Fruit fly (Drosophila melanogaster) whole organism, embryonic: ENCODE results near the gene CG3566.

Source experiments
- Antp ChIP-seq: fragments of 200-800 bp; sonication (Bioruptor generic); optimal IDR thresholded peaks from 3 replicates; lab custom pipeline; 2016; ENCODE audit warnings: missing biosample characterization, missing genetic modification characterization
- Blimp-1 ChIP-seq: fragments of 200-800 bp; sonication (Bioruptor generic); optimal IDR thresholded peaks from 3 replicates; lab custom pipeline; 2018; ENCODE audit warnings: missing biosample characterization, missing genetic modification characterization, mild to moderate bottlenecking, moderate library complexity, missing genetic modification reagents
- CG11695 ChIP-seq: fragments of 200-800 bp; sonication (Bioruptor generic); IDR thresholded peaks from 3 replicates; pipeline ENCODE4 v1.3.6; 2022; ENCODE audit warnings: missing biosample characterization, missing genetic modification characterization
- CG12744 ChIP-seq: fragments of 200-800 bp; sonication (Bioruptor generic); optimal IDR thresholded peaks from 2 replicates; lab custom pipeline; 2016; ENCODE audit warnings: missing biosample characterization, missing genetic modification characterization
- CG14667 ChIP-seq: fragments of 200-800 bp; sonication (Bioruptor generic); IDR thresholded peaks from 2 replicates; pipeline ENCODE4 v1.3.6; 2022; ENCODE audit warnings: missing biosample characterization, missing genetic modification characterization
- CG14710 ChIP-seq: fragments of 200-800 bp; sonication (Bioruptor generic); optimal IDR thresholded peaks from 3 replicates; lab custom pipeline; 2019; ENCODE audit warnings: missing biosample characterization, mild to moderate bottlenecking, missing genetic modification characterization, moderate library complexity
- CG14965 ChIP-seq: fragments of 200-800 bp; sonication (Bioruptor generic); optimal IDR thresholded peaks from 2 replicates; lab custom pipeline; 2016; ENCODE audit warnings: missing biosample characterization, missing genetic modification characterization, borderline replicate concordance
- CG15073 ChIP-seq: fragments of 200-800 bp; sonication (Bioruptor generic); optimal IDR thresholded peaks from 2 replicates; lab custom pipeline; 2016; ENCODE audit warnings: missing biosample characterization, missing genetic modification characterization
- CG17328 ChIP-seq: fragments of 200-800 bp; sonication (Bioruptor generic); IDR thresholded peaks from 2 replicates; pipeline ENCODE4 v1.3.6; 2022; ENCODE audit warnings: missing biosample characterization, missing genetic modification characterization
- CG17361 ChIP-seq: fragments of 200-800 bp; sonication (Bioruptor generic); IDR thresholded peaks from 3 replicates; pipeline ENCODE4 v1.3.6; 2022; ENCODE audit warnings: missing biosample characterization, missing genetic modification characterization
- CG18011 ChIP-seq: fragments of 200-800 bp; sonication (Bioruptor generic); optimal IDR thresholded peaks from 2 replicates; lab custom pipeline; 2017; ENCODE audit warnings: missing biosample characterization, missing genetic modification characterization, mild to moderate bottlenecking, moderate library complexity, missing genotype
- CG1832 ChIP-seq: fragments of 200-800 bp; sonication (Bioruptor generic); optimal IDR thresholded peaks from 2 replicates; lab custom pipeline; 2017; ENCODE audit warnings: missing biosample characterization, mild to moderate bottlenecking, missing genetic modification characterization, inconsistent platforms
- CG30403 ChIP-seq: fragments of 200-800 bp; sonication (Bioruptor generic); optimal IDR thresholded peaks from 3 replicates; lab custom pipeline; 2016; ENCODE audit warnings: missing biosample characterization, missing genetic modification characterization
- CG31441 ChIP-seq: fragments of 200-800 bp; sonication (Bioruptor generic); IDR thresholded peaks from 2 replicates; pipeline ENCODE4 v1.3.6; 2022; ENCODE audit warnings: missing biosample characterization, missing genetic modification characterization
- CG33213 ChIP-seq: fragments of 200-800 bp; sonication (Bioruptor generic); optimal IDR thresholded peaks from 3 replicates; lab custom pipeline; 2016; ENCODE audit warnings: missing biosample characterization, missing genetic modification characterization
- CG42726 ChIP-seq: fragments of 200-800 bp; sonication (Bioruptor generic); IDR thresholded peaks from 2 replicates; pipeline ENCODE4 v1.3.6; 2022; ENCODE audit warnings: missing biosample characterization, missing genetic modification characterization; ENCODE audit not compliant: partially characterized antibody
- CG4328 ChIP-seq: fragments of 200-800 bp; sonication (Bioruptor generic); optimal IDR thresholded peaks from 3 replicates; lab custom pipeline; 2017; ENCODE audit warnings: missing biosample characterization, missing genetic modification reagents, missing genetic modification characterization
- CG4360 ChIP-seq: fragments of 200-800 bp; sonication (Bioruptor generic); IDR thresholded peaks from 2 replicates; pipeline ENCODE4 v1.3.6; 2022; ENCODE audit warnings: missing biosample characterization, missing genetic modification characterization
- CG6683 ChIP-seq: fragments of 200-800 bp; sonication (Bioruptor generic); optimal IDR thresholded peaks from 2 replicates; lab custom pipeline; 2017; ENCODE audit warnings: missing biosample characterization, mild to moderate bottlenecking, missing genetic modification characterization, missing genetic modification reagents
- CG7372 ChIP-seq: fragments of 200-800 bp; sonication (Bioruptor generic); IDR thresholded peaks from 2 replicates; pipeline ENCODE4 v1.3.6; 2022; ENCODE audit warnings: missing biosample characterization, missing genetic modification characterization
- CG8944 ChIP-seq: fragments of 200-800 bp; sonication (Bioruptor generic); optimal IDR thresholded peaks from 3 replicates; lab custom pipeline; 2016; ENCODE audit warnings: missing biosample characterization, missing genetic modification characterization
- Camta ChIP-seq: fragments of 200-800 bp; sonication (Bioruptor generic); optimal IDR thresholded peaks from 2 replicates; lab custom pipeline; 2016; ENCODE audit warnings: missing biosample characterization, missing genetic modification characterization
- CrebB ChIP-seq: fragments of 200-800 bp; sonication (Bioruptor generic); optimal IDR thresholded peaks from 3 replicates; lab custom pipeline; 2018; ENCODE audit warnings: missing biosample characterization, mild to moderate bottlenecking, missing genetic modification characterization
- Dfd ChIP-seq, 2 experiments: fragments of >200 bp; optimal IDR thresholded peaks; 2 replicates each; lab custom pipeline; 2017; ENCODE audit warnings: missing biosample characterization in 2 of 2, missing genetic modification characterization in 2 of 2
- Dip2 ChIP-seq: fragments of 200-800 bp; sonication (Bioruptor generic); IDR thresholded peaks from 2 replicates; pipeline ENCODE4 v1.3.6; 2022; ENCODE audit warnings: missing biosample characterization, missing genetic modification characterization
- E2f2 ChIP-seq: fragments of 200-800 bp; sonication (Bioruptor generic); IDR thresholded peaks from 2 replicates; pipeline ENCODE4 v1.3.6; 2022; ENCODE audit warnings: missing biosample characterization, missing genetic modification characterization
- Ets65A ChIP-seq: fragments of 200-800 bp; sonication (Bioruptor generic); peaks from one replicate; lab custom pipeline; 2016; ENCODE audit warnings: missing biosample characterization, missing genetic modification characterization
- Gsc ChIP-seq: fragments of 200-800 bp; sonication (Bioruptor generic); IDR thresholded peaks from 2 replicates; pipeline ENCODE4 v1.3.6; 2022; ENCODE audit warnings: missing biosample characterization, missing genetic modification characterization
- Nf-YA ChIP-seq: fragments of 200-800 bp; sonication (Bioruptor generic); IDR thresholded peaks from 2 replicates; pipeline ENCODE4 v1.3.6; 2022; ENCODE audit warnings: missing biosample characterization, missing genetic modification characterization
- Optix ChIP-seq: fragments of 200-800 bp; sonication (Bioruptor generic); IDR thresholded peaks from 3 replicates; pipeline ENCODE4 v1.3.6; 2022; ENCODE audit warnings: missing biosample characterization, missing genetic modification characterization
- Ptx1 ChIP-seq: fragments of 200-800 bp; sonication (Bioruptor generic); IDR thresholded peaks from 2 replicates; pipeline ENCODE4 v1.3.6; 2022; ENCODE audit warnings: missing biosample characterization, missing genetic modification characterization
- Sox100B ChIP-seq: fragments of 200-800 bp; sonication (Bioruptor generic); optimal IDR thresholded peaks from 3 replicates; lab custom pipeline; 2018; ENCODE audit warnings: missing biosample characterization, mild to moderate bottlenecking, missing genetic modification characterization
- Xrp1 ChIP-seq: fragments of 200-800 bp; sonication (Bioruptor generic); IDR thresholded peaks from 2 replicates; pipeline ENCODE4 v1.3.6; 2022; ENCODE audit warnings: missing biosample characterization, missing genetic modification characterization
- bab2 ChIP-seq: fragments of 200-800 bp; sonication (Bioruptor generic); optimal IDR thresholded peaks from 2 replicates; lab custom pipeline; 2016; ENCODE audit warnings: missing biosample characterization, missing genetic modification characterization
- cato ChIP-seq: fragments of 200-800 bp; sonication (Bioruptor generic); optimal IDR thresholded peaks from 2 replicates; lab custom pipeline; 2016; ENCODE audit warnings: missing biosample characterization, missing genetic modification characterization, borderline replicate concordance
- chinmo ChIP-seq: fragments of 200-800 bp; sonication (Bioruptor generic); IDR thresholded peaks from 4 replicates; pipeline ENCODE4 v1.3.6; 2022; ENCODE audit warnings: missing biosample characterization, missing genetic modification characterization; ENCODE audit not compliant: partially characterized antibody
- corto ChIP-seq: fragments of 200-800 bp; sonication (Bioruptor generic); optimal IDR thresholded peaks from 2 replicates; lab custom pipeline; 2016; ENCODE audit warnings: missing biosample characterization, mild to moderate bottlenecking, missing genetic modification characterization, moderate library complexity
- disco-r ChIP-seq: fragments of 200-800 bp; sonication (Bioruptor generic); optimal IDR thresholded peaks from 2 replicates; lab custom pipeline; 2016; ENCODE audit warnings: missing biosample characterization, missing genetic modification characterization
- gsb-n ChIP-seq: fragments of 200-800 bp; sonication (Bioruptor generic); optimal IDR thresholded peaks from 3 replicates; lab custom pipeline; 2018; ENCODE audit warnings: missing biosample characterization, mild to moderate bottlenecking, missing genetic modification characterization
- jumu ChIP-seq: fragments of 200-800 bp; sonication (Bioruptor generic); optimal IDR thresholded peaks from 3 replicates; lab custom pipeline; 2016; ENCODE audit warnings: missing biosample characterization, missing genetic modification characterization
- ken ChIP-seq: fragments of 200-800 bp; sonication (Bioruptor generic); IDR thresholded peaks from 3 replicates; pipeline ENCODE4 v1.3.6; 2022; ENCODE audit warnings: missing biosample characterization, missing genetic modification characterization
- lmd ChIP-seq: fragments of 200-800 bp; sonication (Bioruptor generic); IDR thresholded peaks from 2 replicates; pipeline ENCODE4 v1.3.6; 2022; ENCODE audit warnings: missing biosample characterization, missing genetic modification characterization
- mld ChIP-seq: fragments of 200-800 bp; sonication (Bioruptor generic); IDR thresholded peaks from 3 replicates; pipeline ENCODE4 v1.3.6; 2022; ENCODE audit warnings: missing biosample characterization, missing genetic modification characterization; ENCODE audit not compliant: partially characterized antibody
- nau ChIP-seq: fragments of 200-800 bp; sonication (Bioruptor generic); optimal IDR thresholded peaks from 3 replicates; lab custom pipeline; 2017; ENCODE audit warnings: missing biosample characterization, mild to moderate bottlenecking, missing genetic modification characterization, missing genetic modification reagents
- org-1 ChIP-seq: fragments of 200-800 bp; sonication (Bioruptor generic); optimal IDR thresholded peaks from 2 replicates; lab custom pipeline; 2017; ENCODE audit warnings: missing biosample characterization, missing genetic modification characterization
- peb ChIP-seq: fragments of 200-800 bp; sonication (Bioruptor generic); IDR thresholded peaks from 2 replicates; pipeline ENCODE4 v1.3.6; 2022; ENCODE audit warnings: missing biosample characterization, missing genetic modification characterization
- phol ChIP-seq: fragments of 200-800 bp; sonication (Bioruptor generic); optimal IDR thresholded peaks from 3 replicates; lab custom pipeline; 2018; ENCODE audit warnings: missing biosample characterization, mild to moderate bottlenecking, missing genetic modification characterization, moderate library complexity
- prd ChIP-seq, 3 experiments: fragments of >200 bp in 2 of 3; fragments of 200-800 bp in 1 of 3; sonication (Bioruptor generic) in 1 of 3; optimal IDR thresholded peaks in 2 of 3; IDR thresholded peaks in 1 of 3; 2 replicates in 2 of 3; 3 replicates in 1 of 3; pipeline versions ENCODE4 v1.3.6 to Lab custom; 2017 to 2022; ENCODE audit warnings: missing biosample characterization in 1 of 3, missing genetic modification characterization in 1 of 3
- run ChIP-seq: fragments of 200-800 bp; sonication (Bioruptor generic); optimal IDR thresholded peaks from 3 replicates; lab custom pipeline; 2018; ENCODE audit warnings: missing biosample characterization, mild to moderate bottlenecking, missing genetic modification characterization
- toy ChIP-seq: fragments of 200-800 bp; sonication (Bioruptor generic); IDR thresholded peaks from 2 replicates; pipeline ENCODE4 v1.3.6; 2022; ENCODE audit warnings: missing biosample characterization, missing genetic modification characterization
- zf30C ChIP-seq: fragments of 200-800 bp; sonication (Bioruptor generic); optimal IDR thresholded peaks from 3 replicates; lab custom pipeline; 2018; ENCODE audit warnings: missing biosample characterization, mild to moderate bottlenecking, missing genetic modification characterization

Gene CG3566

dm6 chrX:6287842-6288241 lies 11.3 kb upstream of the CG3566 start, which contains the start of the genes Top3beta and wuho (continued):
- TF ChIP-seq peb (GFP tag; lab: Robert Waterston, UW), result no peak
- no peak for TF ChIP-seq prd (optimal IDR thresholded peaks at IDR 0.05; lab: Kevin White, UChicago)
- 0 out of 3 replicates have a peak, but pooled peaks have one; percentile 35 for TF ChIP-seq prd (GFP tag; IDR thresholded peaks at IDR 0.05; lab: Robert Waterston, UW)
- no peak for TF ChIP-seq Xrp1 (GFP tag; lab: Robert Waterston, UW)
- peak; percentile 25 for TF ChIP-seq CG18011 (GFP tag; lab: Kevin White, UChicago)
- TF ChIP-seq CG31441, result no peak
- TF ChIP-seq CG4360 (GFP tag; lab: Robert Waterston, UW), result no peak
- no peak for TF ChIP-seq CG1832
- TF ChIP-seq cato (GFP tag; lab: Kevin White, UChicago), result no peak
- no peak for TF ChIP-seq Sox100B (GFP tag; lab: Kevin White, UChicago)
- peak; percentile 58 for TF ChIP-seq jumu (GFP tag; lab: Kevin White, UChicago)
- peak; percentile 56 for TF ChIP-seq phol (tag; lab: Kevin White, UChicago)
- TF ChIP-seq CG17328 (GFP tag; lab: Robert Waterston, UW), result no peak
- TF ChIP-seq mld (GFP tag; lab: Robert Waterston, UW), result peak; percentile 83
- peak; percentile 9 for TF ChIP-seq org-1 (GFP tag; lab: Kevin White, UChicago)
- TF ChIP-seq CG14965 (GFP tag; lab: Kevin White, UChicago), result no peak
- TF ChIP-seq nau (GFP tag; lab: Kevin White, UChicago), result no peak
- TF ChIP-seq CG30403 (GFP tag; lab: Kevin White, UChicago), result peak; percentile 36
- TF ChIP-seq run, result peak; percentile 35
- no peak for TF ChIP-seq CG7372 (GFP tag; lab: Robert Waterston, UW)
- no peak for TF ChIP-seq Blimp-1
- TF ChIP-seq Gsc (GFP tag; lab: Robert Waterston, UW), result no peak
- TF ChIP-seq gsb-n (tag; lab: Kevin White, UChicago), result peak; percentile 93
- peak; percentile 49 for TF ChIP-seq E2f2 (GFP tag; lab: Robert Waterston, UW)
- TF ChIP-seq CG15073, result no peak
- peak; percentile 21 for TF ChIP-seq Camta (GFP tag; lab: Kevin White, UChicago)
- TF ChIP-seq chinmo (GFP tag; lab: Robert Waterston, UW), result peak; percentile 85; the same call in 2 of the 4 replicates
- peak; percentile 81 for TF ChIP-seq CG33213 (GFP tag; lab: Kevin White, UChicago)
- TF ChIP-seq CrebB (tag; lab: Kevin White, UChicago), result peak; percentile 41
- peak; percentile 90 for TF ChIP-seq Ets65A
- no peak for TF ChIP-seq Optix (GFP tag; lab: Robert Waterston, UW)
- TF ChIP-seq CG42726 (GFP tag; lab: Robert Waterston, UW), result peak; percentile 47; the same call in 1 of the 2 replicates
- TF ChIP-seq Dfd (GFP tag; optimal IDR thresholded peaks at IDR 0.05; lab: Kevin White, UChicago), result no peak
- no peak for TF ChIP-seq CG4328 (GFP tag; lab: Kevin White, UChicago)
- TF ChIP-seq CG12744, result peak; percentile 4
- no peak for TF ChIP-seq corto (GFP tag; lab: Kevin White, UChicago)
- TF ChIP-seq Antp (GFP tag; lab: Kevin White, UChicago), result no peak
- TF ChIP-seq toy (GFP tag; lab: Robert Waterston, UW), result no peak
- TF ChIP-seq CG8944 (GFP tag; lab: Kevin White, UChicago), result peak; percentile 16
- peak; percentile 74 for TF ChIP-seq CG14710 (tag; lab: Kevin White, UChicago)
- TF ChIP-seq CG11695, result no peak
- peak; percentile 40 for TF ChIP-seq bab2 (GFP tag; lab: Kevin White, UChicago)
- no peak for TF ChIP-seq ken
- TF ChIP-seq zf30C (GFP tag; lab: Kevin White, UChicago), result no peak
- no peak for TF ChIP-seq Dip2 (GFP tag; lab: Robert Waterston, UW)
- TF ChIP-seq CG14667 (GFP tag; lab: Robert Waterston, UW), result no peak
- TF ChIP-seq Ptx1, result peak; percentile 34; the same call in 1 of the 2 replicates
- TF ChIP-seq CG6683, result no peak
- TF ChIP-seq CG17361 (GFP tag; lab: Robert Waterston, UW), result no peak
- TF ChIP-seq lmd (GFP tag; lab: Robert Waterston, UW), result no peak
- no peak for TF ChIP-seq Nf-YA (GFP tag; lab: Robert Waterston, UW)
- no peak for TF ChIP-seq disco-r (GFP tag; lab: Kevin White, UChicago)
